Fruit fly (Drosophila melanogaster) whole organism, embryonic: ENCODE measurements around the gene CheA7a.
A peak's percentile ranks its signal among the peaks of the same experiment; 100 is the strongest.

Experiments used
- Aef1 ChIP-seq: fragments of 200-800 bp; sonication (Bioruptor generic); IDR thresholded peaks from 3 replicates; pipeline ENCODE4 v1.3.6; 2022; ENCODE audit warnings: missing biosample characterization, missing genetic modification characterization
- B-H2 ChIP-seq: fragments of 200-800 bp; sonication (Bioruptor generic); optimal IDR thresholded peaks from 2 replicates; lab custom pipeline; 2018; ENCODE audit warnings: missing biosample characterization, mild to moderate bottlenecking, missing genetic modification characterization
- BtbVII ChIP-seq: fragments of 200-800 bp; sonication (Bioruptor generic); optimal IDR thresholded peaks from 3 replicates; lab custom pipeline; 2017; ENCODE audit warnings: missing biosample characterization, mild to moderate bottlenecking, missing genetic modification characterization
- CG10321 ChIP-seq: fragments of 200-800 bp; sonication (Bioruptor generic); IDR thresholded peaks from 2 replicates; pipeline ENCODE4 v1.3.6; 2022; ENCODE audit warnings: missing biosample characterization, missing genetic modification characterization
- CG12219 ChIP-seq: fragments of 200-800 bp; sonication (Bioruptor generic); optimal IDR thresholded peaks from 3 replicates; lab custom pipeline; 2018; ENCODE audit warnings: missing biosample characterization, mild to moderate bottlenecking, missing genetic modification characterization
- CG13287 ChIP-seq: fragments of 200-800 bp; sonication (Bioruptor generic); IDR thresholded peaks from 2 replicates; pipeline ENCODE4 v1.3.6; 2022; ENCODE audit warnings: missing biosample characterization, missing genetic modification characterization; ENCODE audit not compliant: partially characterized antibody
- CG1832 ChIP-seq: fragments of 200-800 bp; sonication (Bioruptor generic); optimal IDR thresholded peaks from 2 replicates; lab custom pipeline; 2017; ENCODE audit warnings: missing biosample characterization, mild to moderate bottlenecking, missing genetic modification characterization, inconsistent platforms
- CG2116 ChIP-seq: fragments of 200-800 bp; sonication (Bioruptor generic); optimal IDR thresholded peaks from 3 replicates; lab custom pipeline; 2018; ENCODE audit warnings: missing biosample characterization, mild to moderate bottlenecking, missing genetic modification characterization
- CG2199 ChIP-seq: fragments of 200-800 bp; sonication (Bioruptor generic); IDR thresholded peaks from 3 replicates; pipeline ENCODE4 v1.3.6; 2022; ENCODE audit warnings: missing biosample characterization, missing genetic modification characterization
- CG2678 ChIP-seq: fragments of 200-800 bp; sonication (Bioruptor generic); optimal IDR thresholded peaks from 3 replicates; lab custom pipeline; 2019; ENCODE audit warnings: missing biosample characterization, mild to moderate bottlenecking, missing genetic modification characterization, moderate library complexity
- CG31365 ChIP-seq: fragments of 200-800 bp; sonication (Bioruptor generic); optimal IDR thresholded peaks from 2 replicates; lab custom pipeline; 2018; ENCODE audit warnings: missing biosample characterization, mild to moderate bottlenecking, missing genetic modification characterization
- CG4707 ChIP-seq: fragments of 200-800 bp; sonication (Bioruptor generic); optimal IDR thresholded peaks from 2 replicates; lab custom pipeline; 2018; ENCODE audit warnings: missing biosample characterization, mild to moderate bottlenecking, missing genetic modification characterization, moderate library complexity
- CG8359 ChIP-seq: fragments of 200-800 bp; sonication (Bioruptor generic); optimal IDR thresholded peaks from 2 replicates; lab custom pipeline; 2017; ENCODE audit warnings: missing biosample characterization, mild to moderate bottlenecking, missing genetic modification characterization, borderline replicate concordance
- CG9215 ChIP-seq: fragments of 200-800 bp; sonication (Bioruptor generic); IDR thresholded peaks from 2 replicates; pipeline ENCODE4 v1.3.6; 2022; ENCODE audit warnings: missing biosample characterization, missing genetic modification characterization
- CTCF ChIP-seq: fragments of 200-800 bp; sonication (Bioruptor generic); optimal IDR thresholded peaks from 2 replicates; lab custom pipeline; 2017; ENCODE audit warnings: missing biosample characterization, mild to moderate bottlenecking, missing genetic modification characterization, moderate library complexity
- Deaf1 ChIP-seq: fragments of 200-800 bp; optimal IDR thresholded peaks from 3 replicates; lab custom pipeline; 2019; ENCODE audit warnings: missing biosample characterization, mild to moderate bottlenecking, missing genetic modification characterization, moderate library complexity
- Dfd ChIP-seq, 2 experiments: fragments of >200 bp; optimal IDR thresholded peaks; 2 replicates each; lab custom pipeline; 2017; ENCODE audit warnings: missing biosample characterization in 2 of 2, missing genetic modification characterization in 2 of 2
- Dref ChIP-seq: fragments of 200-800 bp; sonication (Bioruptor generic); IDR thresholded peaks from 2 replicates; pipeline ENCODE4 v1.3.6; 2022; ENCODE audit warnings: missing biosample characterization, missing genetic modification characterization
- Drgx ChIP-seq: fragments of 200-800 bp; sonication (Bioruptor generic); IDR thresholded peaks from 2 replicates; pipeline ENCODE4 v1.3.6; 2022; ENCODE audit warnings: missing biosample characterization, missing genetic modification characterization
- Ets65A ChIP-seq: fragments of 200-800 bp; sonication (Bioruptor generic); peaks from one replicate; lab custom pipeline; 2016; ENCODE audit warnings: missing biosample characterization, missing genetic modification characterization
- H15 ChIP-seq: fragments of 200-800 bp; sonication (Bioruptor generic); IDR thresholded peaks from 3 replicates; pipeline ENCODE4 v1.3.6; 2022; ENCODE audit warnings: missing biosample characterization, missing genetic modification characterization
- HLH54F ChIP-seq: fragments of 200-800 bp; sonication (Bioruptor generic); optimal IDR thresholded peaks from 3 replicates; lab custom pipeline; 2016; ENCODE audit warnings: missing biosample characterization, missing genetic modification characterization
- HLHmδ ChIP-seq: fragments of 200-800 bp; sonication (Bioruptor generic); optimal IDR thresholded peaks from 2 replicates; lab custom pipeline; 2018; ENCODE audit warnings: missing biosample characterization, mild to moderate bottlenecking, missing genetic modification characterization, moderate library complexity
- Nf-YA ChIP-seq: fragments of 200-800 bp; sonication (Bioruptor generic); IDR thresholded peaks from 2 replicates; pipeline ENCODE4 v1.3.6; 2022; ENCODE audit warnings: missing biosample characterization, missing genetic modification characterization
- Nf-YB ChIP-seq: fragments of 200-800 bp; sonication (Bioruptor generic); optimal IDR thresholded peaks from 3 replicates; lab custom pipeline; 2019; ENCODE audit warnings: missing biosample characterization, mild to moderate bottlenecking, missing genetic modification characterization, moderate library complexity
- Nf-YC ChIP-seq: fragments of 200-800 bp; optimal IDR thresholded peaks from 3 replicates; lab custom pipeline; 2019; ENCODE audit warnings: missing biosample characterization, mild to moderate bottlenecking, missing genetic modification characterization, moderate library complexity
- Pdp1 ChIP-seq, 2 experiments: fragments of 200-800 bp; sonication (Bioruptor generic); optimal IDR thresholded peaks; 3 replicates each; lab custom pipeline; 2016; ENCODE audit warnings: missing biosample characterization in 2 of 2, missing genetic modification characterization in 2 of 2, mild to moderate bottlenecking in 1 of 2, moderate library complexity in 1 of 2
- Sin3A ChIP-seq: fragments of >200 bp; optimal IDR thresholded peaks from 2 replicates; lab custom pipeline; 2018
- Vsx1 ChIP-seq: fragments of 200-800 bp; sonication (Bioruptor generic); optimal IDR thresholded peaks from 2 replicates; lab custom pipeline; 2017; ENCODE audit warnings: missing biosample characterization, mild to moderate bottlenecking, missing genetic modification characterization, missing genetic modification reagents
- cg ChIP-seq: fragments of 200-800 bp; sonication (Bioruptor generic); optimal IDR thresholded peaks from 3 replicates; lab custom pipeline; 2019; ENCODE audit warnings: missing biosample characterization, mild to moderate bottlenecking, missing genetic modification characterization, moderate library complexity
- dan ChIP-seq: fragments of 200-800 bp; sonication (Bioruptor generic); IDR thresholded peaks from 2 replicates; pipeline ENCODE4 v1.3.6; 2022; ENCODE audit warnings: missing biosample characterization, missing genetic modification characterization
- dm ChIP-seq: fragments of 200-800 bp; sonication (Bioruptor generic); optimal IDR thresholded peaks from 3 replicates; lab custom pipeline; 2016; ENCODE audit warnings: missing biosample characterization, missing genetic modification characterization
- dmrt99B ChIP-seq: fragments of 200-800 bp; sonication (Bioruptor generic); optimal IDR thresholded peaks from 2 replicates; lab custom pipeline; 2018; ENCODE audit warnings: missing biosample characterization, mild to moderate bottlenecking, missing genetic modification characterization, moderate library complexity
- gro ChIP-seq: fragments of 200-800 bp; sonication (Bioruptor generic); optimal IDR thresholded peaks from 2 replicates; lab custom pipeline; 2016; ENCODE audit warnings: missing biosample characterization, missing genetic modification characterization
- hth ChIP-seq: fragments of >200 bp; optimal IDR thresholded peaks from 2 replicates; lab custom pipeline; 2017; ENCODE audit warnings: inconsistent platforms
- mld ChIP-seq: fragments of 200-800 bp; sonication (Bioruptor generic); IDR thresholded peaks from 3 replicates; pipeline ENCODE4 v1.3.6; 2022; ENCODE audit warnings: missing biosample characterization, missing genetic modification characterization; ENCODE audit not compliant: partially characterized antibody
- sens ChIP-seq: fragments of 200-800 bp; sonication (Bioruptor generic); peaks from one replicate; lab custom pipeline; 2016; ENCODE audit warnings: missing biosample characterization, missing genetic modification characterization
- so ChIP-seq: fragments of 200-800 bp; sonication (Bioruptor generic); IDR thresholded peaks from 3 replicates; pipeline ENCODE4 v1.3.6; 2022; ENCODE audit warnings: missing biosample characterization, missing genetic modification characterization
- stwl ChIP-seq: fragments of 200-800 bp; sonication (Bioruptor generic); optimal IDR thresholded peaks from 3 replicates; lab custom pipeline; 2018; ENCODE audit warnings: missing biosample characterization, mild to moderate bottlenecking, missing genetic modification characterization, moderate library complexity
- z ChIP-seq: fragments of 200-800 bp; sonication (Bioruptor generic); IDR thresholded peaks from 3 replicates; pipeline ENCODE4 v1.3.6; 2022; ENCODE audit warnings: missing biosample characterization, missing genetic modification characterization
- zen2 ChIP-seq: fragments of 200-800 bp; sonication (Bioruptor generic); IDR thresholded peaks from 3 replicates; pipeline ENCODE4 v1.3.6; 2022; ENCODE audit warnings: missing biosample characterization, missing genetic modification characterization; ENCODE audit not compliant: partially characterized antibody

CheA7a gene

DNA sequence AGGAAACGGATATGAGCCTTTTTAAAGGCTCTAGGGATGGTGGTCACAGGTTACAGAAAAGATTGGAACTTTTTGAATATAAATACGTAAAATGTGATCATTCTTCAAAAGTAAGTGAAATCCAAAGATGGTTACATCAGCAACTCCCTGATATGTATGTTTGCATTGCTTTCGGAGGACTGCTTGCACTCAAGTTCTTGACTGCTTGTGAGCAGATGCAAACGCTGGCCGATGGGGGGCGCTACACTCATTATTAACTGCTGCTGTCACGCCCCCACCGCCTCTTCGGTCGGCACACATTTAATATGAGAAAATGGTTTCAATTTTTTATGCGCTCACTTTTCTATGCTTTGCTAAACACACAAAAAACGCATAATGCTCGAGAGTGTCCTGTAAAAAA lies 28.0 kb upstream of the CheA7a start:
- TF ChIP-seq CG12219 (no peak), B-H2 (no peak), Dfd (GFP tag; optimal IDR thresholded peaks at IDR 0.05; lab: Kevin White, UChicago) (peak in 1 of 2 experiments; percentile 22), mld (GFP tag; lab: Robert Waterston, UW) (no peak), HLHmδ (GFP tag; lab: Kevin White, UChicago) (no peak), CG2678 (tag; lab: Kevin White, UChicago) (no peak), Dref (GFP tag; lab: Robert Waterston, UW) (no peak), CTCF (GFP tag; lab: Kevin White, UChicago) (peak; percentile 86), CG2199 (GFP tag; lab: Robert Waterston, UW) (0 out of 3 replicates have a peak, but pooled peaks have one; percentile 43), stwl (tag; lab: Kevin White, UChicago) (peak; percentile 52), CG31365 (peak; percentile 89)

- TF ChIP-seq zen2 (GFP tag; lab: Robert Waterston, UW) (no peak), dan (no peak), so (GFP tag; lab: Robert Waterston, UW) (no peak), H15 (no peak), Aef1 (GFP tag; lab: Robert Waterston, UW) (no peak), Sin3A (no peak), CG9215 (GFP tag; lab: Robert Waterston, UW) (no peak), HLH54F (no peak), dmrt99B (tag; lab: Kevin White, UChicago) (no peak), gro (GFP tag; lab: Kevin White, UChicago) (no peak), dm (GFP tag; lab: Kevin White, UChicago) (no peak), Drgx (GFP tag; lab: Robert Waterston, UW) (no peak), CG8359 (GFP tag; lab: Kevin White, UChicago) (no peak), CTCF (GFP tag; lab: Kevin White, UChicago) (no peak)
- TF ChIP-seq, all 482 proteins: peak for 0
Observed at dm6 chrX:7358496-7358895, 19.4 kb upstream of the CheA7a start, which contains the start of gene CG1999. CG1999 (plus strand) TSS chrX:7358796.

DNA sequence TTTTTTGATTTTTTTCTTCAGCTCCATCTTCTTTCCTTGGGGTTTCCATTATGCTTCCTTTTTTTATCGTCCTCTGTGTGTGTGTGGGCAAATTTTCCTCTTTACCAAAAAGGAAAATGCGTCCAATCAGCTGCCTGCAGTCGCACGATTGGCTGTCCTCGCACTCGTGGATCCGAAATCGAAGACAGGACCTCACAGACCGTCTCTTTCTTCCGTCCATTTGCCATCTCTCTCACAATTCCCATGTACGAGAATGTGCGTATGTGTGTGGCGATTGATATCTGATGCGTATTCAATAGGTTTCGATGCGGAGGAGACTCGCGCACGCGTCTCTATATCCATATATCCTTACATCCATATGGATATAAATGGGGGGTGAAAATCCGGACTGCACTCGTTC lies 9.6 kb upstream of the CheA7a start:
- TF ChIP-seq Aef1 (GFP tag; lab: Robert Waterston, UW) (no peak), z (GFP tag; lab: Robert Waterston, UW) (peak; percentile 39; the same call in 1 of the 3 replicates), Nf-YA (GFP tag; lab: Robert Waterston, UW) (0 out of 2 replicates have a peak, but pooled peaks have one; percentile 12), CG2199 (GFP tag; lab: Robert Waterston, UW) (0 out of 3 replicates have a peak, but pooled peaks have one; percentile 17), cg (GFP tag; lab: Kevin White, UChicago) (peak; percentile 26), BtbVII (GFP tag; lab: Kevin White, UChicago) (no peak), Nf-YC (tag; lab: Kevin White, UChicago) (peak; percentile 94), CG1832 (GFP tag; lab: Kevin White, UChicago) (peak; percentile 40), Nf-YB (GFP tag; lab: Kevin White, UChicago) (peak; percentile 93), CG10321 (GFP tag; lab: Robert Waterston, UW) (peak; percentile 74), Deaf1 (tag; lab: Kevin White, UChicago) (peak; percentile 66), Ets65A (GFP tag; lab: Kevin White, UChicago) (peak; percentile 3), CG13287 (GFP tag; lab: Robert Waterston, UW) (no peak)

dm6 chrX:7372475-7372874 lies 5.5 kb upstream of the CheA7a start:
- TF ChIP-seq sens (peak; percentile 51), Ets65A (GFP tag; lab: Kevin White, UChicago) (peak; percentile 30), hth (no peak), Pdp1 (GFP tag; optimal IDR thresholded peaks at IDR 0.05; lab: Kevin White, UChicago) (no peak), CG4707 (GFP tag; lab: Kevin White, UChicago) (no peak), CG2116 (GFP tag; lab: Kevin White, UChicago) (no peak), Vsx1 (GFP tag; lab: Kevin White, UChicago) (no peak)
